Worm (Caenorhabditis elegans): Measurements from ENCODE around the gene fbxa-172.

DNA sequence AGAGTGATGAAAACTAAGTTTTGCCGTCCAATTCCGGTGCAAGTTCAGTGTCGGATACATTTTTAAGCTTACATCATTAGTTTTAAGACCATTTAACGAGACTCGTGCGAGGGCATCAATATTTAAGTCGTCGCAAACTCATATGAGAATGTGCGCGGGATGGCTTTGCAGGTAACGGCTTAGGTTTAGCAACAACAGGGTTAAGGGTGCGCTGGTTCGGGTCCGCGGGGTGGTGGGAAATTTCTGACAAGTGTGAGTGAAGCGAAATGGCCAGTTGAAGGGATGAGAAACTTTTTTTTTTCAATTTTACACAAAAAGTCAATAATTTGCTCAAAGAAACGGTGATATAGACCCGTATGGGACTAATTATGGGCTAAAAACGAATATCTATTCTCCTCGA is 45.2 kb upstream of the fbxa-172 start:
- TF ChIP-seq ztf-6 (GFP tag; IDR thresholded peaks at IDR 0.05) (no peak), ceh-79 (tag; optimal IDR thresholded peaks at IDR 0.05) (no peak), snpc-4 (GFP tag; optimal IDR thresholded peaks at IDR 0.05) (no peak), snpc-4 (tag; optimal IDR thresholded peaks at IDR 0.05) (no peak), B0035.1 (tag; optimal IDR thresholded peaks at IDR 0.05) (no peak), C06A6.2 (GFP tag; conservative IDR thresholded peaks at IDR 0.05) (no peak), mes-4 (tag; optimal IDR thresholded peaks at IDR 0.05) (no peak), unc-62 (GFP tag; optimal IDR thresholded peaks at IDR 0.05) (no peak)
